Worm (Caenorhabditis elegans): Measurements from ENCODE around the gene F54B11.10.

DNA sequence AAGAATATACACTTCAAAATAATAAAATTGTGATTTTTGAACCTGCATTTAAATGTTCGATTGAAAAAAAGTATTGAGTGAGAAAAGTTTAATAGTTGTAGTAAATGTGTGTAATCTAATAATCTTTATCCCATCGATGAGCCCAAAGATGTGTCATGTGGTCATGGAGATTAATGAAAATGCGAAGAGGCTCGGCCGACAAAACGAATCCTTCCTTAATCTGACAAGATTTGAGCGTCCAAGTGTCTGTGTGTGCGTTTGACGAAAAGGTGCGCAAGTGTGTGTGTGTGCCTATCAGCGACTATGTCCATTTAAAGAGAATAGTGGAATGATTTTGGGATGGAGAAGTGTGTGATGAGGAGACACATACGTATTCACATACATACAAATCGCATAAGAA, 7.9 kb upstream of the F54B11.10 start:
- TF ChIP-seq snpc-4 (GFP tag; optimal IDR thresholded peaks at IDR 0.05) (no peak), snpc-4 (tag; optimal IDR thresholded peaks at IDR 0.05) (no peak), nhr-179 (tag; optimal IDR thresholded peaks at IDR 0.05) (no peak)

Data from whole organism, young adult.